Worm (Caenorhabditis elegans): ENCODE measurements around the gene F45G2.8.

- TF ChIP-seq dmd-4 (tag; optimal IDR thresholded peaks at IDR 0.05; ENCODE audit: borderline replicate concordance) (no peak), nhr-11 (tag; optimal IDR thresholded peaks at IDR 0.05) (no peak), unc-86 (tag; optimal IDR thresholded peaks at IDR 0.05) (no peak), tbx-7 (tag; optimal IDR thresholded peaks at IDR 0.05) (no peak), pag-3 (tag; optimal IDR thresholded peaks at IDR 0.05; ENCODE audit: borderline replicate concordance) (no peak), zip-5 (tag; optimal IDR thresholded peaks at IDR 0.05) (no peak), ceh-22 (tag; optimal IDR thresholded peaks at IDR 0.05) (no peak)
Observed at ce11 chrIII:13484024-13484423, 48.6 kb upstream of the F45G2.8 start, which contains the start of gene acc-4.

Measured in whole organism, late embryonic.